Fruit fly (Drosophila melanogaster) whole organism, embryonic: ENCODE measurements around the gene IFT54.

Source experiments
- Aef1 ChIP-seq: fragments of 200-800 bp; sonication (Bioruptor generic); IDR thresholded peaks from 3 replicates; pipeline ENCODE4 v1.3.6; 2022; ENCODE audit warnings: missing biosample characterization, missing genetic modification characterization
- CG10267 ChIP-seq: fragments of 200-800 bp; sonication (Bioruptor generic); optimal IDR thresholded peaks from 2 replicates; lab custom pipeline; 2018; ENCODE audit warnings: missing biosample characterization, mild to moderate bottlenecking, missing genetic modification characterization, moderate library complexity
- CG10462 ChIP-seq: fragments of 200-800 bp; sonication (Bioruptor generic); optimal IDR thresholded peaks from 2 replicates; lab custom pipeline; 2016; ENCODE audit warnings: missing biosample characterization, missing genetic modification characterization
- CG11456 ChIP-seq: fragments of 200-800 bp; sonication (Bioruptor generic); IDR thresholded peaks from 3 replicates; pipeline ENCODE4 v1.3.6; 2022; ENCODE audit warnings: missing biosample characterization, missing genetic modification characterization
- CG11560 ChIP-seq: fragments of 200-800 bp; sonication (Bioruptor generic); IDR thresholded peaks from 3 replicates; pipeline ENCODE4 v1.3.6; 2022; ENCODE audit warnings: missing biosample characterization, missing genetic modification characterization
- CG1233 ChIP-seq: fragments of 200-800 bp; sonication (Bioruptor generic); optimal IDR thresholded peaks from 4 replicates; lab custom pipeline; 2018; ENCODE audit warnings: missing biosample characterization, mild to moderate bottlenecking, missing genetic modification characterization
- CG13894 ChIP-seq: fragments of 200-800 bp; sonication (Bioruptor generic); optimal IDR thresholded peaks from 3 replicates; lab custom pipeline; 2018; ENCODE audit warnings: missing biosample characterization, mild to moderate bottlenecking, missing genetic modification characterization, moderate library complexity
- CG14860 ChIP-seq: fragments of 200-800 bp; sonication (Bioruptor generic); IDR thresholded peaks from 3 replicates; pipeline ENCODE4 v1.3.6; 2022; ENCODE audit warnings: missing biosample characterization, missing genetic modification characterization; ENCODE audit not compliant: partially characterized antibody
- CG2116 ChIP-seq: fragments of 200-800 bp; sonication (Bioruptor generic); optimal IDR thresholded peaks from 3 replicates; lab custom pipeline; 2018; ENCODE audit warnings: missing biosample characterization, mild to moderate bottlenecking, missing genetic modification characterization
- CG2199 ChIP-seq: fragments of 200-800 bp; sonication (Bioruptor generic); IDR thresholded peaks from 3 replicates; pipeline ENCODE4 v1.3.6; 2022; ENCODE audit warnings: missing biosample characterization, missing genetic modification characterization
- CG3163 ChIP-seq: fragments of 200-800 bp; sonication (Bioruptor generic); optimal IDR thresholded peaks from 3 replicates; lab custom pipeline; 2016; ENCODE audit warnings: missing biosample characterization, missing genetic modification characterization
- CG32772 ChIP-seq: fragments of 200-800 bp; sonication (Bioruptor generic); IDR thresholded peaks from 2 replicates; pipeline ENCODE4 v1.3.6; 2022; ENCODE audit warnings: missing biosample characterization, missing genetic modification characterization
- CG3847 ChIP-seq: fragments of 200-800 bp; sonication (Bioruptor generic); IDR thresholded peaks from 2 replicates; pipeline ENCODE4 v1.3.6; 2022; ENCODE audit warnings: missing biosample characterization, missing genetic modification characterization
- CG4328 ChIP-seq: fragments of 200-800 bp; sonication (Bioruptor generic); optimal IDR thresholded peaks from 3 replicates; lab custom pipeline; 2017; ENCODE audit warnings: missing biosample characterization, missing genetic modification reagents, missing genetic modification characterization
- CG4617 ChIP-seq: fragments of 200-800 bp; sonication (Bioruptor generic); optimal IDR thresholded peaks from 3 replicates; lab custom pipeline; 2016; ENCODE audit warnings: missing biosample characterization, missing genetic modification characterization, borderline replicate concordance
- CG6683 ChIP-seq: fragments of 200-800 bp; sonication (Bioruptor generic); optimal IDR thresholded peaks from 2 replicates; lab custom pipeline; 2017; ENCODE audit warnings: missing biosample characterization, mild to moderate bottlenecking, missing genetic modification characterization, missing genetic modification reagents
- CG8924 ChIP-seq: fragments of 200-800 bp; optimal IDR thresholded peaks from 3 replicates; lab custom pipeline; 2019; ENCODE audit warnings: missing biosample characterization, mild to moderate bottlenecking, missing genetic modification characterization, moderate library complexity
- CG9727 ChIP-seq: fragments of 200-800 bp; sonication (Bioruptor generic); optimal IDR thresholded peaks from 3 replicates; lab custom pipeline; 2017; ENCODE audit warnings: missing biosample characterization, mild to moderate bottlenecking, missing genetic modification characterization
- Dref ChIP-seq: fragments of 200-800 bp; sonication (Bioruptor generic); IDR thresholded peaks from 2 replicates; pipeline ENCODE4 v1.3.6; 2022; ENCODE audit warnings: missing biosample characterization, missing genetic modification characterization
- E2f2 ChIP-seq: fragments of 200-800 bp; sonication (Bioruptor generic); IDR thresholded peaks from 2 replicates; pipeline ENCODE4 v1.3.6; 2022; ENCODE audit warnings: missing biosample characterization, missing genetic modification characterization
- Hmr ChIP-seq: fragments of 200-800 bp; sonication (Bioruptor generic); optimal IDR thresholded peaks from 3 replicates; lab custom pipeline; 2017; ENCODE audit warnings: mild to moderate bottlenecking, missing biosample characterization, missing genetic modification reagents, missing genetic modification characterization
- Hsf ChIP-seq: fragments of 200-800 bp; sonication (Bioruptor generic); optimal IDR thresholded peaks from 3 replicates; lab custom pipeline; 2016; ENCODE audit warnings: missing biosample characterization, missing genetic modification characterization
- MESR4 ChIP-seq: fragments of 200-800 bp; sonication (Bioruptor generic); optimal IDR thresholded peaks from 2 replicates; lab custom pipeline; 2018; ENCODE audit warnings: missing biosample characterization, mild to moderate bottlenecking, missing genetic modification characterization, moderate library complexity
- Max ChIP-seq: fragments of 200-800 bp; sonication (Bioruptor generic); optimal IDR thresholded peaks from 2 replicates; lab custom pipeline; 2016; ENCODE audit warnings: missing biosample characterization, mild to moderate bottlenecking, missing genetic modification characterization
- Meics ChIP-seq: fragments of 200-800 bp; sonication (Bioruptor generic); optimal IDR thresholded peaks from 2 replicates; lab custom pipeline; 2017; ENCODE audit warnings: missing biosample characterization, mild to moderate bottlenecking, missing genetic modification characterization
- Nf-YA ChIP-seq: fragments of 200-800 bp; sonication (Bioruptor generic); IDR thresholded peaks from 2 replicates; pipeline ENCODE4 v1.3.6; 2022; ENCODE audit warnings: missing biosample characterization, missing genetic modification characterization
- YL-1 ChIP-seq: fragments of 200-800 bp; sonication (Bioruptor generic); optimal IDR thresholded peaks from 3 replicates; lab custom pipeline; 2017; ENCODE audit warnings: missing biosample characterization, mild to moderate bottlenecking, missing genetic modification characterization
- cad ChIP-seq: fragments of >200 bp; optimal IDR thresholded peaks from 2 replicates; lab custom pipeline; 2017; ENCODE audit warnings: missing biosample characterization, missing genetic modification characterization
- cas ChIP-seq: fragments of 200-800 bp; sonication (Bioruptor generic); IDR thresholded peaks from 2 replicates; pipeline ENCODE4 v1.3.6; 2022; ENCODE audit warnings: missing biosample characterization, missing genetic modification characterization
- crc ChIP-seq: fragments of 200-800 bp; sonication (Bioruptor generic); optimal IDR thresholded peaks from 2 replicates; lab custom pipeline; 2016; ENCODE audit warnings: missing biosample characterization, missing genetic modification characterization
- dan ChIP-seq: fragments of 200-800 bp; sonication (Bioruptor generic); IDR thresholded peaks from 2 replicates; pipeline ENCODE4 v1.3.6; 2022; ENCODE audit warnings: missing biosample characterization, missing genetic modification characterization
- danr ChIP-seq: fragments of 200-800 bp; sonication (Bioruptor generic); IDR thresholded peaks from 2 replicates; pipeline ENCODE4 v1.3.6; 2022; ENCODE audit warnings: missing biosample characterization, missing genetic modification characterization
- disco-r ChIP-seq: fragments of 200-800 bp; sonication (Bioruptor generic); optimal IDR thresholded peaks from 2 replicates; lab custom pipeline; 2016; ENCODE audit warnings: missing biosample characterization, missing genetic modification characterization
- dmrt11E ChIP-seq: fragments of 200-800 bp; sonication (Bioruptor generic); optimal IDR thresholded peaks from 3 replicates; lab custom pipeline; 2018; ENCODE audit warnings: missing biosample characterization, mild to moderate bottlenecking, missing genetic modification characterization, moderate library complexity
- dysf ChIP-seq: fragments of 200-800 bp; sonication (Bioruptor generic); IDR thresholded peaks from 3 replicates; pipeline ENCODE4 v1.3.6; 2022; ENCODE audit warnings: missing biosample characterization, missing genetic modification characterization
- gce ChIP-seq: fragments of 200-800 bp; sonication (Bioruptor generic); IDR thresholded peaks from 3 replicates; pipeline ENCODE4 v1.3.6; 2022; ENCODE audit warnings: missing biosample characterization, missing genetic modification characterization
- insv ChIP-seq, 2 experiments: fragments of 200-800 bp; sonication (Bioruptor generic); optimal IDR thresholded peaks; 3 replicates each; lab custom pipeline; 2016 to 2018; ENCODE audit warnings: missing biosample characterization in 2 of 2, missing genetic modification characterization in 2 of 2
- jing ChIP-seq: fragments of 200-800 bp; sonication (Bioruptor generic); optimal IDR thresholded peaks from 2 replicates; lab custom pipeline; 2018; ENCODE audit warnings: missing biosample characterization, mild to moderate bottlenecking, missing genetic modification characterization
- nom ChIP-seq: fragments of 200-800 bp; sonication (Bioruptor generic); optimal IDR thresholded peaks from 2 replicates; lab custom pipeline; 2017; ENCODE audit warnings: missing biosample characterization, missing genetic modification characterization, mild to moderate bottlenecking, moderate library complexity, missing genetic modification reagents
- onecut ChIP-seq: fragments of 200-800 bp; sonication (Bioruptor generic); IDR thresholded peaks from 2 replicates; pipeline ENCODE4 v1.3.6; 2022; ENCODE audit warnings: missing biosample characterization, missing genetic modification characterization
- org-1 ChIP-seq: fragments of 200-800 bp; sonication (Bioruptor generic); optimal IDR thresholded peaks from 2 replicates; lab custom pipeline; 2017; ENCODE audit warnings: missing biosample characterization, missing genetic modification characterization
- p53 ChIP-seq: fragments of 200-800 bp; sonication (Bioruptor generic); optimal IDR thresholded peaks from 2 replicates; lab custom pipeline; 2016; ENCODE audit warnings: missing biosample characterization, missing genetic modification characterization
- pan ChIP-seq, 4 experiments: fragments of >200 bp in 3 of 4; fragments of 200-800 bp in 1 of 4; sonication (Bioruptor generic) in 1 of 4; optimal IDR thresholded peaks in 3 of 4; IDR thresholded peaks in 1 of 4; 2 replicates each; pipeline versions ENCODE4 v1.3.6 to Lab custom; 2017 to 2022; ENCODE audit warnings: missing biosample characterization in 2 of 4, missing genetic modification characterization in 2 of 4, mixed read lengths in 1 of 4
- prd ChIP-seq, 3 experiments: fragments of >200 bp in 2 of 3; fragments of 200-800 bp in 1 of 3; sonication (Bioruptor generic) in 1 of 3; optimal IDR thresholded peaks in 2 of 3; IDR thresholded peaks in 1 of 3; 2 replicates in 2 of 3; 3 replicates in 1 of 3; pipeline versions ENCODE4 v1.3.6 to Lab custom; 2017 to 2022; ENCODE audit warnings: missing biosample characterization in 1 of 3, missing genetic modification characterization in 1 of 3
- row ChIP-seq: fragments of 200-800 bp; sonication (Bioruptor generic); IDR thresholded peaks from 3 replicates; pipeline ENCODE4 v1.3.6; 2022; ENCODE audit warnings: missing biosample characterization, missing genetic modification characterization
- sens ChIP-seq: fragments of 200-800 bp; sonication (Bioruptor generic); peaks from one replicate; lab custom pipeline; 2016; ENCODE audit warnings: missing biosample characterization, missing genetic modification characterization
- seq ChIP-seq: fragments of 200-800 bp; sonication (Bioruptor generic); IDR thresholded peaks from 2 replicates; pipeline ENCODE4 v1.3.6; 2022; ENCODE audit warnings: missing biosample characterization, missing genetic modification characterization
- unc-4 ChIP-seq: fragments of 200-800 bp; sonication (Bioruptor generic); IDR thresholded peaks from 2 replicates; pipeline ENCODE4 v1.3.6; 2022; ENCODE audit warnings: missing biosample characterization, missing genetic modification characterization; ENCODE audit not compliant: partially characterized antibody
- zen2 ChIP-seq: fragments of 200-800 bp; sonication (Bioruptor generic); IDR thresholded peaks from 3 replicates; pipeline ENCODE4 v1.3.6; 2022; ENCODE audit warnings: missing biosample characterization, missing genetic modification characterization; ENCODE audit not compliant: partially characterized antibody

Gene IFT54

DNA sequence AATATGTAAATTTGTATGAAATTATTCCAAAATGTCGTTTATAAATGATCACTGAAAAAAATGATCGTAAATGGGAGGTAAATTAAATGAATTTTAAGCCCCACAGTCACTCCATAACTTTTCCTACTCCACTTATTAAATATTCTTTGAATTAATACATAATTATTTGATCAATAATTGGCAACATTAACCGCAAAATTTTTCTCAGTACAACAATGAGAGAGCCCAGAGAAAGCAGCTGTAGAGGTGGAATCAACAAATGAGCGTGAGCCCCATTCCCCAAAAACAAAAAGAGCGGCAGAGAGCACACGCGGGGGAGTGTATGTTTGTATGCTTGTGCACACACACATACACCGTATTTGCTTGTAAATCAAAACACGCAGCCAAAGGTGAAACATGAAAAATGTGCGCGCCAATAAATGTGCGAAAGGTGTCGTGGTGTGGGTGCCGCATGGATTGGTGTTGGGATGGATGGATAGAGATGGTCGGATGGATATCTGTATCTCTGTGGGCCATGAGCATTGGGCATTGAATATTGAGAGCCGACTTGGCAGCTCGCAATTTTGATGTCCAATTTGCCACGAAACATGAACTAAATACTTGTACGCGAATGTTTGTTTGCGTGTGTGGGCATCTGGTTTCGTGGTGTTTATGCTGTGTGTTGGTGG lies 18.3 kb upstream of the IFT54 start (continued):
- TF ChIP-seq danr (GFP tag; lab: Robert Waterston, UW) (no peak), CG8924 (tag; lab: Kevin White, UChicago) (peak; percentile 99), CG11456 (GFP tag; lab: Robert Waterston, UW) (no peak), CG2116 (GFP tag; lab: Kevin White, UChicago) (peak; percentile 88), Nf-YA (GFP tag; lab: Robert Waterston, UW) (no peak), onecut (GFP tag; lab: Robert Waterston, UW) (peak; percentile 96), CG1233 (GFP tag; lab: Kevin White, UChicago) (peak; percentile 98), crc (GFP tag; lab: Kevin White, UChicago) (peak; percentile 88), Max (GFP tag; lab: Kevin White, UChicago) (peak; percentile 98), cas (GFP tag; lab: Robert Waterston, UW) (no peak), CG13894 (tag; lab: Kevin White, UChicago) (peak; percentile 95), Dref (GFP tag; lab: Robert Waterston, UW) (no peak), zen2 (no peak), CG2199 (GFP tag; lab: Robert Waterston, UW) (no peak), cad (GFP tag; lab: Kevin White, UChicago) (no peak), E2f2 (GFP tag; lab: Robert Waterston, UW) (no peak), prd (optimal IDR thresholded peaks at IDR 0.05; lab: Kevin White, UChicago) (no peak), prd (GFP tag; IDR thresholded peaks at IDR 0.05; lab: Robert Waterston, UW) (no peak), sens (peak; percentile 99), dysf (no peak), CG9727 (GFP tag; lab: Kevin White, UChicago) (peak; percentile 99), disco-r (GFP tag; lab: Kevin White, UChicago) (peak; percentile 90), insv (GFP tag; optimal IDR thresholded peaks at IDR 0.05; lab: Kevin White, UChicago) (peak in 1 of 2 experiments; percentile 72), unc-4 (GFP tag; lab: Robert Waterston, UW) (no peak), Hmr (GFP tag; lab: Kevin White, UChicago) (peak; percentile 99), row (GFP tag; lab: Robert Waterston, UW) (no peak), CG6683 (GFP tag; lab: Kevin White, UChicago) (peak; percentile 96), CG4328 (GFP tag; lab: Kevin White, UChicago) (peak; percentile 96), MESR4 (GFP tag; lab: Kevin White, UChicago) (peak; percentile 73), YL-1 (GFP tag; lab: Kevin White, UChicago) (peak; percentile 93), pan (optimal IDR thresholded peaks at IDR 0.05; lab: Kevin White, UChicago) (no peak), pan (GFP tag; optimal IDR thresholded peaks at IDR 0.05 in 1 of 2, IDR thresholded peaks at IDR 0.05 in 1 of 2) (no peak), jing (GFP tag; lab: Kevin White, UChicago) (peak; percentile 98), Aef1 (no peak), CG4617 (GFP tag; lab: Kevin White, UChicago) (peak; percentile 98), dan (GFP tag; lab: Robert Waterston, UW) (no peak), org-1 (peak; percentile 97), Hsf (GFP tag; lab: Kevin White, UChicago) (peak; percentile 99), nom (GFP tag; lab: Kevin White, UChicago) (peak; percentile 60), Meics (peak; percentile 99), CG3847 (GFP tag; lab: Robert Waterston, UW) (no peak), CG32772 (GFP tag; lab: Robert Waterston, UW) (no peak), dmrt11E (tag; lab: Kevin White, UChicago) (peak; percentile 97), gce (GFP tag; lab: Robert Waterston, UW) (no peak), CG11560 (tag; lab: Robert Waterston, UW) (no peak), CG10267 (tag; lab: Kevin White, UChicago) (peak; percentile 96), CG14860 (GFP tag; lab: Robert Waterston, UW) (no peak), p53 (peak; percentile 51), CG10462 (peak; percentile 97), seq (GFP tag; lab: Robert Waterston, UW) (no peak), CG3163 (GFP tag; lab: Kevin White, UChicago) (peak; percentile 58)
